Worm (Caenorhabditis elegans): ENCODE results near the gene F13H10.1.

F13H10.1 gene

DNA sequence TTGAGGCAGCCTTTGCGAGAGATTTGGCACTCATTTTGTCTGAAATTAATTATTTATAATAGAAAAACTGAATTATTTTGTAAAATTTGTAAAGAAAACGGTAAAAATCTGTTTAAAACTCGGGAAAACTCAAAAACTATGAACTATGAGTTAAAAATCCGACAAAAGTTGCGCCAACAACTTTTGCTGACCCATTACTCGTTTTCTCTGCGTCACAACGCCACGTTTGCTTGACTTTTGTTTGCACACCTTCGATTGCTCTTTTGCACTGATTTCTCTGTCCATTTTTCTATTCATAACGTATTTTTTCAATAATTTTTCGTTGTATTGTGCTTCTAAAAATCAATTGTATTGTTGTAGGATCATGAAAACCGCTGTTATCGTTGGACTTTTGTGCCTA lies 31.8 kb downstream of the F13H10.1 start, which contains the start of gene fkb-1 (continued):
- peak; percentile 43 for TF ChIP-seq isw-1 (GFP tag; IDR thresholded peaks at IDR 0.05)

DNA sequence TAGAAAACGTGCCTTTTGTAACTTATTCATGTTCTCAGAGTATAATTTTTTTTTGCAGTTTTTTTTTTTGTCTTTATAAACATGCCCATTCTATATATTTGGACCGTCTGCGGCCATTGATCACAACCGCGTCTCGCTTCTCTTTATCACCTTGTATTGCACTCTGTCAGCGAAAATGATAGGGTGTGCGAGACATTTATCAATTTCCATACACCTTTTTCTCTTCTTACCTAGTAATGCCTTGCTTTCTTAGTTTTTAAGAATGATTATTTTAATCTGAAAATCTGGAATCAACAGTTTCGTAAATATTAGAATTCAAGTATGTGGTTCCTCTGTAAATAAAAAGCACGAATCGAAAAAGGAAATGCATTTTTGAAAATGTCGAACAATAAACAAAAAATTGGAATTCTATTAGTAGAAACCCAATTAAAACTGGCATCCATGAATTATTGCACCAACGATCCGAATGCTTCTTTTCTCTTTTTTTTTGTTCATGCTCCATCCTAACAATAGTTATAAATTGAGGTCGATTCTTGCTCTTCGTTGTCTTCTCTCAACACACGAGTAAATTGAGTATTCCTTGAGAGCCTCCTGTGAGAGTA lies 32.8 kb downstream of the F13H10.1 start:
- TF ChIP-seq sox-4 (tag; optimal IDR thresholded peaks at IDR 0.05) (no peak), nhr-90 (tag; optimal IDR thresholded peaks at IDR 0.05; ENCODE audit: poor library complexity) (peak; percentile 17), Y116A8C.19 (tag; optimal IDR thresholded peaks at IDR 0.05; ENCODE audit: borderline replicate concordance) (no peak), rnt-1 (tag; optimal IDR thresholded peaks at IDR 0.05) (no peak), lir-3 (tag; optimal IDR thresholded peaks at IDR 0.05; ENCODE audit: poor library complexity) (no peak), ets-5 (GFP tag; IDR thresholded peaks at IDR 0.05) (no peak), ceh-90 (tag; optimal IDR thresholded peaks at IDR 0.05) (no peak), C16A3.4 (tag; optimal IDR thresholded peaks at IDR 0.05) (no peak), nhr-76 (tag; optimal IDR thresholded peaks at IDR 0.05) (no peak), zip-4 (GFP tag; optimal IDR thresholded peaks at IDR 0.05) (no peak), ceh-63 (GFP tag; optimal IDR thresholded peaks at IDR 0.05) (no peak), swsn-7 (tag; optimal IDR thresholded peaks at IDR 0.05) (no peak), lin-14 (GFP tag; optimal IDR thresholded peaks at IDR 0.05) (no peak), elt-2 (tag; optimal IDR thresholded peaks at IDR 0.05) (peak; percentile 12), efl-1 (optimal IDR thresholded peaks at IDR 0.05) (no peak), efl-1 (GFP tag; optimal IDR thresholded peaks at IDR 0.05 in 1 of 2) (peak in 1 of 2 experiments; percentile 32), nhr-19 (GFP tag; conservative IDR thresholded peaks at IDR 0.05) (no peak), zag-1 (tag; optimal IDR thresholded peaks at IDR 0.05) (peak; percentile 76), tlp-1 (tag; optimal IDR thresholded peaks at IDR 0.05) (no peak), ceh-8 (GFP tag; optimal IDR thresholded peaks at IDR 0.05) (no peak), lin-13 (GFP tag; optimal IDR thresholded peaks at IDR 0.05) (no peak), lin-15B (tag; optimal IDR thresholded peaks at IDR 0.05) (no peak), nhr-71 (tag; optimal IDR thresholded peaks at IDR 0.05) (peak; percentile 9), snpc-4 (tag; optimal IDR thresholded peaks at IDR 0.05) (no peak)

DNA sequence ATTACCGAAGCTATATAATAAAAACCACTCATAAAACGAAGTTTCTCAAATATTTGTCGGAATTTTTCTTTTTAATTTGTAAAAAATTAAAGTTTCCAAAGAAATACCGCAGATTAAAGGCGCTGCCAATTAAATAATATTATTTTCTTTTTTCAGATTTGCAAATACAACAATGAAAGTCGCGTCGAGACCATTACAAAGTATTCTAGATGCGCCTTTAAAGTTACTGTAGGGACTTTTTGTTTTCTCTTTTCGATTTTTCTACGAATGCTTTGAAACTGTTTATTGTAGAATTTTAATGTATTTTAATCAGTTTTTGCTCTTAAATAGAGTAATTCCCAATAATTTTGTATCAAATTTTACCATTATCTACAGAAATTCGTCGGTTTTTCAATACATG lies 33.8 kb downstream of the F13H10.1 start:
- TF ChIP-seq pqm-1 (tag; optimal IDR thresholded peaks at IDR 0.05), result no peak
- TF ChIP-seq pag-3 (tag; optimal IDR thresholded peaks at IDR 0.05; ENCODE audit: borderline replicate concordance, insufficient read depth), result no peak
- no peak for TF ChIP-seq lin-14 (GFP tag; optimal IDR thresholded peaks at IDR 0.05)
- no peak for TF ChIP-seq hlh-17 (GFP tag; optimal IDR thresholded peaks at IDR 0.05; ENCODE audit: borderline replicate concordance)
- no peak for TF ChIP-seq jun-1 (tag; optimal IDR thresholded peaks at IDR 0.05)
- TF ChIP-seq ceh-82 (tag; optimal IDR thresholded peaks at IDR 0.05), result no peak
- TF ChIP-seq sox-4 (tag; optimal IDR thresholded peaks at IDR 0.05), result no peak
- TF ChIP-seq alr-1 (tag; optimal IDR thresholded peaks at IDR 0.05; ENCODE audit: borderline replicate concordance), result no peak
- TF ChIP-seq sptf-1 (tag; optimal IDR thresholded peaks at IDR 0.05), result no peak
- no peak for TF ChIP-seq ztf-4 (tag; optimal IDR thresholded peaks at IDR 0.05)
- TF ChIP-seq nhr-76 (tag; optimal IDR thresholded peaks at IDR 0.05), result no peak
- TF ChIP-seq lin-35 (GFP tag; optimal IDR thresholded peaks at IDR 0.05), result no peak
- TF ChIP-seq snpc-4 (tag; optimal IDR thresholded peaks at IDR 0.05), result no peak
- TF ChIP-seq vab-15 (tag; optimal IDR thresholded peaks at IDR 0.05), result no peak
- no peak for TF ChIP-seq mab-9 (GFP tag; IDR thresholded peaks at IDR 0.05)
- no peak for TF ChIP-seq nhr-77 (tag; optimal IDR thresholded peaks at IDR 0.05)
- TF ChIP-seq unc-130 (tag; optimal IDR thresholded peaks at IDR 0.05), result no peak
- no peak for TF ChIP-seq nhr-47 (tag; optimal IDR thresholded peaks at IDR 0.05)
- no peak for TF ChIP-seq xbp-1 (tag; optimal IDR thresholded peaks at IDR 0.05)
